Fruit fly (Drosophila melanogaster) S2 (cell line): Measurements from ENCODE around the gene unc.

Source experiments
- CG8478 ChIP-seq: fragments of >200 bp; optimal IDR thresholded peaks from 2 replicates; lab custom pipeline; 2018
- CTCF ChIP-seq, 2 experiments: fragments of >200 bp; optimal IDR thresholded peaks; 2 replicates each; lab custom pipeline; 2018

unc gene

dm6 chrX:21116864-21117464 is at the start of gene unc, which contains the start of gene CG15445:
TSS of gene unc (minus strand) at chrX:21116914.
TSS of gene CG15445 (plus strand) at chrX:21117159.
- TF ChIP-seq CTCF (optimal IDR thresholded peaks at IDR 0.05; lab: Kevin White, UChicago) (peak in 1 of 2 experiments; percentile 17), CG8478 (lab: Kevin White, UChicago) (no peak)

DNA sequence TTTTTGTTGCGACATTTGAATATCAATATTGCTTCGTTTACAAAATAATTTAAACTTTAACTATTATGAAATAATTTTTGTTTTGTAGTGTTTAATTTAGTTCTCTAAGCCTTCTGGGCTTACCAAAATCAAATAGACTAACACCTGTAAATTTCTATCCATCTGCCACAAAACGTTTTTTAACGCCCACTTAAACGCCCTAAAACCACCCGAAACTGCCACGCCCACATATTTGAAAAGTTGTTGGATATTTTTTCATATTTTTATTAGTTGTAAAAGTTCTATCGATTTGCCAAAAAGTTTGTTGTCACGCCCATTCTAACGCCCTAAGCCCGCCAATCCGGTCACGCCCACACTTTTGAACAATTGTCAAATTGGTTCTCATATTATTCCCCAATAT is 30.2 kb upstream of the unc start, which contains the start of gene CG45154:
Gene CG45154, minus strand, starts transcription at position 101 of the 400 bp plus-strand sequence.
- TF ChIP-seq CG8478 (lab: Kevin White, UChicago) (no peak), CTCF (optimal IDR thresholded peaks at IDR 0.05; lab: Kevin White, UChicago) (no peak)

- TF ChIP-seq CG8478 (lab: Kevin White, UChicago), result no peak
- no peak for TF ChIP-seq CTCF (optimal IDR thresholded peaks at IDR 0.05; lab: Kevin White, UChicago)
Measured at dm6 chrX:21127267-21127666, 10.6 kb upstream of the unc start.

dm6 chrX:21126790-21127189 is 10.1 kb upstream of the unc start:
- no peak for TF ChIP-seq CTCF (optimal IDR thresholded peaks at IDR 0.05; lab: Kevin White, UChicago)
- TF ChIP-seq CG8478 (lab: Kevin White, UChicago), result no peak

DNA sequence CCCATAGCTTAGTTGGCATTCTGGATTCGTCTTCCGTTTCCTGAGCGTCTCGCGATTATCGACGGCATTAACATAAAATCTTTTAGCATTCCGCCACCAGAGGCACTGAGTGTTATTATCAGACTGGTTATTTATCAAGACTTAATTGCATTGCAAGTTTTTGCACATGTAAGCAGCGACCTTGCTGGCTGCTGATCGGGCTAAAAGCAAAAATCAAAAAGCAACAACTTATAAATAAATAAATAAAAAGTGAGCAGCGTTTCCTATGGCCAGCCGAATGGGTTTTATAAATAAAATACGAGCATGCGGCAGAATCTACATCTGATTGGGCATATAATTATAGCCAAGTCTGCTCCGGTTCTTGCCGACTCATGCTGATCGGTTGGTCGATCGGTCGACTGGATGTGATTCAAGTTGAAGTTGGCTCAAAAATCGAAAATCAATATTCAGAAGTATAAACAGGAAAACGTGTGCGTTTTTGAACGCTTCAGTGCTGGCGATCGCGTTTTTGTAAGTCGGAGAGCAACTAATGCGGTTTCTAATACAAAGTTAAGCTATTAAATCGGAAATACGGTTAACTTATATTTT is 9.3 kb upstream of the unc start:
- TF ChIP-seq CTCF (optimal IDR thresholded peaks at IDR 0.05; lab: Kevin White, UChicago) (no peak), CG8478 (lab: Kevin White, UChicago) (no peak)

DNA sequence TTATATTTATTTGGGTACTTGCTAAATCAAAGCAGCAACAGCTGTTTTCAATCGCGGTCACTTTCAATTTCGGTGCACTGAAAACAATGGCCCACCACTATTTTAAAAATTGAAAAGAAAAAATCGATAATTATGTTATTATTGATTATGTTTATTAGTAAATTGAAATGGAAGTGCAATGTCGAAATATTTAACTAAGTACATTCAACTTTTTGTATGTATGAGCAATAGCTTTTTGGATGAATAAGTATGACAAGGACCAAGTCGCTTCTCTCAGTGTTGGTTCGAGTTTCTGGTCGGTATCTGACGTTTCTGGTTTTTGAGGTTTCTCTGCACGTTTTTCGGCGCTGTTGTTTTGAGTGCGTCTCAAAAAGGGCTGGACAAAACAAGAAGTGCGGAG is 7.5 kb upstream of the unc start:
- TF ChIP-seq CTCF (optimal IDR thresholded peaks at IDR 0.05; lab: Kevin White, UChicago) (no peak), CG8478 (lab: Kevin White, UChicago) (no peak)

dm6 chrX:21123499-21123898 is 6.8 kb upstream of the unc start, which contains the start of gene ldd:
TSS of gene ldd (plus strand) at chrX:21123634.
- TF ChIP-seq CG8478 (lab: Kevin White, UChicago), result no peak
- no peak for TF ChIP-seq CTCF (optimal IDR thresholded peaks at IDR 0.05; lab: Kevin White, UChicago)

DNA sequence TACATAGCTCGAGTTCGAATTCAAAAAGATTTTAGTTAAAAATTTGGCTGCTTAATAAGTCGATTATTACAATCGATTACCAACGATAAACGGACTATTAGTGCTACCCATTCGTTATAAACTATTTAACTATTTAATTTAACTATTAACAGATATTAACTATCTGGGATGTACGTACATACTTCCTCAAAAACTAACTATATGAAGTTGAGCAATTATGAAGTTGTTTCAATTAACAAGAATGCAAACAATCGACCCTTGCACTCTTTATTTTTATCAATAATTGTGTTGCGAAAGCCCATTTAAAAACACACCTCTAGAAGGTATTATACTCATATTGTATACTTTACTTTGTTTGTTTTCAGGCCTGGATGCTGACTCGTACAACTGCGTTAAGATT is 10.4 kb downstream of the unc start, which contains the start of gene CG1503:
Gene CG1503, minus strand, starts transcription at position 101 of the 400 bp plus-strand sequence.
- no peak for TF ChIP-seq CTCF (optimal IDR thresholded peaks at IDR 0.05; lab: Kevin White, UChicago)
- TF ChIP-seq CG8478 (lab: Kevin White, UChicago), result no peak

DNA sequence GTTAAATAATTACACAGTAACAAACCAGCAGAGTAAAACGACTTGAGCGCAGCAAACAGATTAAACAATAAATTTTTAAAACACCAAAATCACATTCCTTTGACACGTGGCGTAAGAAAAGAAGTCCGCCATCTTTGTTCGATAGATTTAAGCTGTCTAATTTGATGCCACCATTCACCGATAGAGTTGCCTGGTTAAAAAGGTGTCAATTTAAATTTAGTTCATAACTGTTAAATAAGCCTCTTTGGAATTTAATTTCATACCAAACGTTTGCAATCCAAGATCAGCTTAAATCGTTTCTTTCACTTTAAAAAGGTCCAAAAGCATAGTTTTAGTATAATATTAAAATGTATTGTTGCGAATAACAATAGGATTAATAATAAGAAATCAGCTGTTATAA is 14.6 kb downstream of the unc start, which contains the start of gene CG15446:
Gene CG15446, minus strand, starts transcription at position 101 of the 400 bp plus-strand sequence.
- TF ChIP-seq CG8478 (lab: Kevin White, UChicago) (no peak), CTCF (optimal IDR thresholded peaks at IDR 0.05; lab: Kevin White, UChicago) (no peak)

- TF ChIP-seq CG8478 (lab: Kevin White, UChicago) (no peak), CTCF (optimal IDR thresholded peaks at IDR 0.05; lab: Kevin White, UChicago) (no peak)
Measured at dm6 chrX:21093544-21093943, 23.2 kb downstream of the unc start, which contains the start of gene stg1. TSS of gene stg1 (plus strand) at chrX:21093844.

- TF ChIP-seq CTCF (optimal IDR thresholded peaks at IDR 0.05; lab: Kevin White, UChicago) (no peak), CG8478 (lab: Kevin White, UChicago) (no peak)
Measured at dm6 chrX:21083246-21083645, 33.5 kb downstream of the unc start.

DNA sequence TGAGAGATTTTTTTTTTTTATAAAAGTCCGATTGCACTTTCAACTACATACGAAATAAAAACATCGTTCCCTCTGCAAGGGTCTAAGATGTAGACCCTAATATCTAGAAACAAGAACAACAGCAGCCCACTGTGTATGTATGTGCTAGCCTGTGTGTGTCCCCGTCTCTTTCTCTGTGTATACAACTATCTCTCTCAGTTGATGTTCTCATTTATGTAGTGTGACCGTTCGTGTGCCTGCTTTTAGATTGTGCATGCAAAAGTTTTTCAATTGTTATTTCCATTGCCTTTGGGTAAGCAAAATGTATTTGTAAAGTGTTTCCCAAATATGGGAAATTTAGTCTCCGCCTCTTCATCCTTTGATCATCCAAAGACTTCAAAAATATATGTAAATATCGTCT is 36.4 kb downstream of the unc start:
- TF ChIP-seq CG8478 (lab: Kevin White, UChicago) (no peak), CTCF (optimal IDR thresholded peaks at IDR 0.05; lab: Kevin White, UChicago) (no peak)

dm6 chrX:21074329-21074708 is 42.4 kb downstream of the unc start:
- no peak for TF ChIP-seq CG8478 (lab: Kevin White, UChicago)
- TF ChIP-seq CTCF (optimal IDR thresholded peaks at IDR 0.05; lab: Kevin White, UChicago), result no peak

DNA sequence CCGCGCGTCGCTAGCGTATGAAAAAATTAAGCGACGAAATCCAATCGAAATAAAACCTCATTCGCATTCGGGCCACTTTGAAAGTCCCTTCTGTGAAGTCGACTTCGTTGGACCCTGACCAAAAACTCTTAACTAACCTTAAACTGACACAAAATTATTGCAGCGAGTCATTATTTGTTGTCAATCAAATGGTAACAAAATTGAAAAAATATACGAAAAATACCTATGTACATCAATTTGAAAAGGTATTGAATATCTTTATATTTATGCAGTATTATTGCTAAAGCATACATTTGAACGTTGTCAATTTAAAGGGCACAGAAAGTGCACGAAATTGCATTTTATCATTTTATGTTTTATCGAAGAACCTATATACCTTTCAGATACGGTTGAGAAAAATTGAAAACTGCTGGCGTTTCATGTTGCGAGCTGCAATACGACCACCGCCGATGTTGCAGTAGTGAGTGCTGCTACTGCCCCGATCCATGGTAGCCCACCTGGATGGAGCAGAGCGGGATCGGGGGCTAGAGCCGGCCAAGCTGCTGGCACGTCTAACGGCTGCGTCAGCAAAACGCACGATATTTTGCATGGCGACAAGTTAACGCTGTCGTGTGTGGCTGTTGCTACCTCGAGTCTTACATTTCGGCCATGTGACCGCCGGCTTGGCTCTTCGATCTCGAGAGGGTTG is 42.9 kb downstream of the unc start:
- TF ChIP-seq CG8478 (lab: Kevin White, UChicago) (no peak), CTCF (optimal IDR thresholded peaks at IDR 0.05; lab: Kevin White, UChicago) (no peak)

DNA sequence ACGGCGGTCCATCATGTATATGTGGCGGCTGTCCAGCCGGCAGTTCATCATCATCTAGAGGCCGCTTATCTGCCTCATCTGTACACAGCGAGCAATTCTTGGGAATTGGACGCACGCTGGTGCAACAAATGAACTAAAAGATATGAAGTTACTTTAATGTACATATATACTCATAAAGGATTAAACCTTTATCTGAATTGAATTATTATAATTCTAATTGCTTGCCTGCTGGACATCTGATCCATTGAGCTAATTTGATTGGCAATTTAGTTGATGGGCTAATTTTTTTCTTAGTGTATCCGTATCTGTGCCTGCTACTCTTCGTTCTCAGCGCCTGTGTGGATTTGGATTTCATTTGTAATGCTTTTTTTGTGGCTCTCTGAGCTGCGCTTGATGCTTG is 43.8 kb downstream of the unc start:
- TF ChIP-seq CTCF (optimal IDR thresholded peaks at IDR 0.05; lab: Kevin White, UChicago) (no peak), CG8478 (lab: Kevin White, UChicago) (no peak)
